Worm (Caenorhabditis elegans) whole organism, L1 larva: ENCODE data around the gene ifo-1.

Source experiments
- C04F5.9 ChIP-seq: sonication (generic microtip); optimal IDR thresholded peaks from 2 replicates; lab custom pipeline; 2016; ENCODE audit warnings: missing genetic modification characterization, missing compliant biosample characterization
- F16B12.6 ChIP-seq: fragments of 150-350 bp; optimal IDR thresholded peaks from 2 replicates; lab custom pipeline; 2014; ENCODE audit warnings: missing biosample characterization, missing genetic modification characterization
- aha-1 ChIP-seq: fragments of 150-350 bp; optimal IDR thresholded peaks from 2 replicates; lab custom pipeline; 2014; ENCODE audit warnings: missing biosample characterization, missing genetic modification characterization
- alr-1 ChIP-seq: fragments of 200-800 bp; sonication (Bioruptor generic); optimal IDR thresholded peaks from 2 replicates; lab custom pipeline; 2018; ENCODE audit warnings: borderline replicate concordance, mild to moderate bottlenecking, missing genetic modification characterization, missing compliant biosample characterization
- blmp-1 ChIP-seq: fragments of 150-350 bp; optimal IDR thresholded peaks from 2 replicates; lab custom pipeline; 2014; ENCODE audit warnings: missing biosample characterization, missing genetic modification characterization
- ceh-8 ChIP-seq: fragments of 200-800 bp; sonication (Bioruptor generic); optimal IDR thresholded peaks from 2 replicates; lab custom pipeline; 2018; ENCODE audit warnings: mild to moderate bottlenecking, missing genetic modification characterization, moderate library complexity, missing compliant biosample characterization
- ceh-82 ChIP-seq, 3 experiments: fragments of 150-350 bp in 1 of 3; sonication (generic microtip) in 2 of 3; optimal IDR thresholded peaks; 2 replicates each; lab custom pipeline; 2014 to 2017; ENCODE audit warnings: missing biosample characterization in 3 of 3, missing genetic modification characterization in 3 of 3
- ceh-88 ChIP-seq: fragments of 200-800 bp; sonication (Bioruptor generic); IDR thresholded peaks from 2 replicates; pipeline ENCODE4 v1.3.6; 2022; ENCODE audit warnings: missing genetic modification characterization, missing compliant biosample characterization
- efl-1 ChIP-seq, 4 experiments: fragments of 150-350 bp; optimal IDR thresholded peaks in 3 of 4; peaks in 1 of 4; 1 replicate in 1 of 4; 2 replicates in 3 of 4; lab custom pipeline; 2014; ENCODE audit warnings: missing biosample characterization in 2 of 4, missing genetic modification characterization in 2 of 4, missing genetic modification reagents in 2 of 4
- efl-3 ChIP-seq: fragments of 200-800 bp; sonication (Bioruptor generic); optimal IDR thresholded peaks from 2 replicates; lab custom pipeline; 2018; ENCODE audit warnings: mild to moderate bottlenecking, missing genetic modification characterization, missing compliant biosample characterization
- egl-13 ChIP-seq: sonication (generic microtip); optimal IDR thresholded peaks from 2 replicates; lab custom pipeline; 2016; ENCODE audit warnings: missing genotype, missing genetic modification reagents, missing genetic modification characterization, missing compliant biosample characterization
- egl-27 ChIP-seq, 2 experiments: fragments of 150-350 bp in 1 of 2; sonication (generic microtip); optimal IDR thresholded peaks; 3 replicates each; lab custom pipeline; 2017 to 2018; ENCODE audit warnings: missing biosample characterization in 2 of 2, missing genetic modification characterization in 2 of 2, missing genetic modification reagents in 2 of 2
- elt-3 ChIP-seq, 6 experiments: fragments of 150-350 bp in 1 of 6; sonication (generic microtip); optimal IDR thresholded peaks; 2 replicates each; lab custom pipeline; 2017 to 2018; ENCODE audit warnings: missing biosample characterization in 6 of 6, missing genetic modification characterization in 6 of 6, inconsistent platforms in 1 of 6
- ets-5 ChIP-seq: fragments of 200-800 bp; sonication (Bioruptor generic); IDR thresholded peaks from 2 replicates; pipeline ENCODE4 v1.3.6; 2022; ENCODE audit warnings: missing genetic modification characterization, missing compliant biosample characterization
- hlh-17 ChIP-seq: fragments of 200-800 bp; sonication (Bioruptor generic); optimal IDR thresholded peaks from 2 replicates; lab custom pipeline; 2018; ENCODE audit warnings: missing genetic modification characterization, mild to moderate bottlenecking, missing compliant biosample characterization, moderate library complexity, borderline replicate concordance
- hlh-4 ChIP-seq: sonication (generic microtip); optimal IDR thresholded peaks from 2 replicates; lab custom pipeline; 2016; ENCODE audit warnings: mild to moderate bottlenecking, missing genetic modification characterization, missing compliant biosample characterization
- isw-1 ChIP-seq: fragments of 200-800 bp; sonication (Bioruptor generic); IDR thresholded peaks from 2 replicates; pipeline ENCODE4 v1.3.6; 2022; ENCODE audit warnings: missing genetic modification characterization, missing compliant biosample characterization
- lin-15B ChIP-seq: fragments of 150-350 bp; sonication (generic microtip); optimal IDR thresholded peaks from 3 replicates; lab custom pipeline; 2014; ENCODE audit warnings: missing biosample characterization, missing genetic modification characterization
- lin-35 ChIP-seq, 2 experiments: fragments of 150-350 bp; optimal IDR thresholded peaks; 2 replicates each; lab custom pipeline; 2014; ENCODE audit warnings: missing biosample characterization in 2 of 2, missing genetic modification characterization in 2 of 2, missing genetic modification reagents in 2 of 2
- lin-39 ChIP-seq: fragments of 150-350 bp; optimal IDR thresholded peaks from 2 replicates; lab custom pipeline; 2014; ENCODE audit warnings: missing biosample characterization, missing genetic modification reagents, missing genetic modification characterization
- lsy-2 ChIP-seq, 2 experiments: fragments of 150-350 bp; optimal IDR thresholded peaks; 2 replicates each; lab custom pipeline; 2014; ENCODE audit warnings: missing biosample characterization in 2 of 2, missing genetic modification characterization in 2 of 2
- mab-9 ChIP-seq: fragments of 200-800 bp; sonication (Bioruptor generic); IDR thresholded peaks from 2 replicates; pipeline ENCODE4 v1.3.6; 2022; ENCODE audit warnings: missing genetic modification reagents, missing genetic modification characterization, missing compliant biosample characterization
- mdl-1 ChIP-seq, 2 experiments: fragments of 150-350 bp; optimal IDR thresholded peaks; 2 replicates each; lab custom pipeline; 2014 to 2017; ENCODE audit warnings: missing biosample characterization in 2 of 2, missing genetic modification characterization in 2 of 2, inconsistent platforms in 1 of 2
- mep-1 ChIP-seq: fragments of 150-350 bp; optimal IDR thresholded peaks from 2 replicates; lab custom pipeline; 2014; ENCODE audit warnings: missing biosample characterization, missing genetic modification characterization
- nhr-20 ChIP-seq: sonication (generic microtip); optimal IDR thresholded peaks from 2 replicates; lab custom pipeline; 2016; ENCODE audit warnings: mild to moderate bottlenecking, missing genetic modification characterization, missing compliant biosample characterization
- nhr-237 ChIP-seq: fragments of 150-350 bp; optimal IDR thresholded peaks from 2 replicates; lab custom pipeline; 2014; ENCODE audit warnings: missing biosample characterization, missing genetic modification characterization
- nhr-28 ChIP-seq: fragments of 150-350 bp; optimal IDR thresholded peaks from 2 replicates; lab custom pipeline; 2014; ENCODE audit warnings: missing biosample characterization, missing genetic modification characterization
- nhr-77 ChIP-seq: fragments of 150-350 bp; optimal IDR thresholded peaks from 2 replicates; lab custom pipeline; 2014; ENCODE audit warnings: missing biosample characterization, missing genetic modification characterization
- nhr-85 ChIP-seq: sonication (generic microtip); peaks from one replicate; lab custom pipeline; 2016; ENCODE audit warnings: missing genetic modification characterization, inconsistent platforms, missing compliant biosample characterization
- pag-3 ChIP-seq: sonication (generic microtip); optimal IDR thresholded peaks from 2 replicates; lab custom pipeline; 2017; ENCODE audit warnings: missing genetic modification characterization, mild to moderate bottlenecking, missing compliant biosample characterization, antibody characterized with exemption, borderline replicate concordance; ENCODE audit not compliant: insufficient read depth
- pax-3 ChIP-seq: fragments of 200-800 bp; sonication (Bioruptor generic); optimal IDR thresholded peaks from 2 replicates; lab custom pipeline; 2018; ENCODE audit warnings: mild to moderate bottlenecking, missing genetic modification characterization, moderate library complexity, missing compliant biosample characterization
- pqm-1 ChIP-seq: sonication (generic microtip); optimal IDR thresholded peaks from 3 replicates; lab custom pipeline; 2017; ENCODE audit warnings: missing biosample characterization, missing genetic modification characterization
- rnt-1 ChIP-seq: sonication (generic microtip); optimal IDR thresholded peaks from 2 replicates; lab custom pipeline; 2016; ENCODE audit warnings: mild to moderate bottlenecking, missing genetic modification characterization, moderate library complexity, missing compliant biosample characterization
- snpc-4 ChIP-seq: fragments of 150-350 bp; optimal IDR thresholded peaks from 2 replicates; lab custom pipeline; 2014; ENCODE audit warnings: missing biosample characterization, missing genetic modification characterization
- sox-4 ChIP-seq: sonication (generic microtip); optimal IDR thresholded peaks from 2 replicates; lab custom pipeline; 2016; ENCODE audit warnings: missing genetic modification characterization, missing compliant biosample characterization
- sup-37 ChIP-seq: fragments of 200-800 bp; sonication (Bioruptor generic); optimal IDR thresholded peaks from 2 replicates; lab custom pipeline; 2018; ENCODE audit warnings: mild to moderate bottlenecking, missing genetic modification characterization, missing compliant biosample characterization
- tbx-2 ChIP-seq: sonication (generic microtip); optimal IDR thresholded peaks from 2 replicates; lab custom pipeline; 2016; ENCODE audit warnings: missing genetic modification characterization, missing compliant biosample characterization
- unc-130 ChIP-seq: fragments of 150-350 bp; optimal IDR thresholded peaks from 2 replicates; lab custom pipeline; 2017; ENCODE audit warnings: missing biosample characterization, missing genetic modification characterization, inconsistent platforms
- unc-30 ChIP-seq: sonication (generic microtip); optimal IDR thresholded peaks from 2 replicates; lab custom pipeline; 2017; ENCODE audit warnings: missing biosample characterization, missing genetic modification characterization
- unc-86 ChIP-seq: sonication (generic microtip); optimal IDR thresholded peaks from 2 replicates; lab custom pipeline; 2016; ENCODE audit warnings: missing genetic modification characterization, missing compliant biosample characterization
- unc-98 ChIP-seq: fragments of 200-800 bp; sonication (Bioruptor generic); IDR thresholded peaks from 2 replicates; pipeline ENCODE4 v1.3.6; 2022; ENCODE audit warnings: missing genetic modification characterization, missing compliant biosample characterization
- vab-15 ChIP-seq: sonication (generic microtip); optimal IDR thresholded peaks from 2 replicates; lab custom pipeline; 2017; ENCODE audit warnings: missing genotype, mild to moderate bottlenecking, missing genetic modification characterization, missing compliant biosample characterization
- xbp-1 ChIP-seq: sonication (generic microtip); optimal IDR thresholded peaks from 2 replicates; lab custom pipeline; 2016; ENCODE audit warnings: missing genetic modification characterization, missing compliant biosample characterization
- zag-1 ChIP-seq: fragments of 150-350 bp; optimal IDR thresholded peaks from 2 replicates; lab custom pipeline; 2014; ENCODE audit warnings: missing biosample characterization, missing genetic modification characterization
- zip-4 ChIP-seq: fragments of 200-800 bp; sonication (Bioruptor generic); optimal IDR thresholded peaks from 2 replicates; lab custom pipeline; 2018; ENCODE audit warnings: mild to moderate bottlenecking, missing genetic modification characterization, moderate library complexity, missing compliant biosample characterization

The ifo-1 gene

DNA sequence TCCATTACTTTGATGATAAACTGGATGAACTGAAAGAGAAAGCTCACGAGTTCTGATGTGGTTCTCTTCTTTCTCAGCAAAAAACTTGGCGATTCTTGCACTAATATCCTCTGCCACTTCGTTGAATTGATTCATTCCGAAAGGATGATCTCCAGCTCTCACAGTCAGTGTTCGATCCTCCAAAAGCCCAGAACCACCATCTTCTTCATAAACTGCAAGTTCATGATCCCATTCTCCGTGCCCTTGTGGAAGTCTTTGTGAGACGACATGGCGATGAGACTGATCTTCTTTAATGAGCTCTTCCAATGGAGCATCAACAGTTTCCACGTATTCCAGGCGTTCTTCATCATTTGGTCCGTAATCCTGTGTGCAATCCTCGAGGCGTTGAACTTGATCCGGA lies 1.6 kb downstream of the ifo-1 start:
- TF ChIP-seq egl-13 (no peak), nhr-85 (tag; lab: Kevin White, UChicago) (no peak), ets-5 (no peak)

DNA sequence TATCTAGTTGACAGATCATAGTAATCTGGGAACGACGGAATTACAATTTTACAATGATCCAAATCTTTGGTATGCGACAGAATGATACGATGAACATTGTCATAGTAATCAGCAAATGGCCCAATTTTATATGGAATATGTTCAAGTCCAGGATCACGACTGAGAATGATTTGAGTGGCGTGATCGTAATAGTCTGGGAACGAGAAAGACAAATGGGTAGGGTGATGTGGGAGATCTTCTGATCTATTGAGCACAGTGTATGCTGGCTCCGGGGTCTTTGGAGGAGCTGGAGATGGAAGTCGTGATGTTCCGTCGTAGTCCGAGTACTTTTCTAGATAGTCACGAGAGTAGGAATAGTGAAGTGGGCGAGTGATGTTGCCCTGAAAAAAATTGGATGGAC lies 2.6 kb downstream of the ifo-1 start:
- TF ChIP-seq efl-1 (optimal IDR thresholded peaks at IDR 0.05; lab: Kevin White, UChicago) (no peak), efl-1 (GFP tag; optimal IDR thresholded peaks at IDR 0.05 in 1 of 2; lab: Kevin White, UChicago) (peak in 1 of 2 experiments; percentile 54), sup-37 (GFP tag; lab: Kevin White, UChicago) (no peak)

- TF ChIP-seq nhr-28 (tag; lab: Kevin White, UChicago): no peak
- no peak for TF ChIP-seq vab-15 (tag; lab: Kevin White, UChicago)
- no peak for TF ChIP-seq xbp-1 (tag; lab: Kevin White, UChicago)
- TF ChIP-seq unc-130: no peak
- TF ChIP-seq efl-1 (optimal IDR thresholded peaks at IDR 0.05; lab: Kevin White, UChicago): no peak
- peak in 1 of 2 experiments; percentile 22 for TF ChIP-seq efl-1 (GFP tag; optimal IDR thresholded peaks at IDR 0.05 in 1 of 2; lab: Kevin White, UChicago)
Measured at ce11 chrIV:7320688-7321087, 5.8 kb downstream of the ifo-1 start.

- TF ChIP-seq unc-86 (tag; lab: Kevin White, UChicago) (peak; percentile 85), ceh-8 (GFP tag; lab: Kevin White, UChicago) (peak; percentile 50), lin-39 (tag; lab: Kevin White, UChicago) (peak; percentile 47), nhr-237 (tag; lab: Kevin White, UChicago) (no peak), alr-1 (no peak), ceh-88 (peak; percentile 66; the same call in 1 of the 2 replicates), mdl-1 (tag; optimal IDR thresholded peaks at IDR 0.05; lab: Kevin White, UChicago) (peak in 1 of 2 experiments; percentile 91), F16B12.6 (tag; lab: Kevin White, UChicago) (no peak), blmp-1 (tag; lab: Kevin White, UChicago) (peak; percentile 82), ceh-82 (tag; optimal IDR thresholded peaks at IDR 0.05; lab: Kevin White, UChicago) (peak; percentile 48 to 82 (median 62)), aha-1 (tag; lab: Kevin White, UChicago) (peak; percentile 32), sox-4 (peak; percentile 40), lsy-2 (tag; optimal IDR thresholded peaks at IDR 0.05; lab: Kevin White, UChicago) (peak; percentile 75 to 78), mep-1 (tag; lab: Kevin White, UChicago) (peak; percentile 82), lin-15B (no peak), zip-4 (GFP tag; lab: Kevin White, UChicago) (no peak), nhr-28 (tag; lab: Kevin White, UChicago) (no peak), nhr-77 (tag; lab: Kevin White, UChicago) (peak; percentile 72), vab-15 (tag; lab: Kevin White, UChicago) (no peak), tbx-2 (peak; percentile 89), unc-130 (peak; percentile 69), pag-3 (peak; percentile 3), rnt-1 (tag; lab: Kevin White, UChicago) (peak; percentile 67), pqm-1 (tag; lab: Kevin White, UChicago) (no peak), egl-27 (tag; optimal IDR thresholded peaks at IDR 0.05; lab: Kevin White, UChicago) (peak; percentile 77 to 79), lin-35 (GFP tag; optimal IDR thresholded peaks at IDR 0.05; lab: Kevin White, UChicago) (peak; percentile 48 to 59), mab-9 (no peak), elt-3 (tag; optimal IDR thresholded peaks at IDR 0.05; lab: Kevin White, UChicago) (peak in 2 of 6 experiments; percentile 30 to 61), efl-3 (GFP tag; lab: Kevin White, UChicago) (no peak), hlh-17 (GFP tag; lab: Kevin White, UChicago) (no peak), pax-3 (tag; lab: Kevin White, UChicago) (no peak), unc-30 (tag; lab: Kevin White, UChicago) (no peak), zag-1 (tag; lab: Kevin White, UChicago) (no peak), snpc-4 (tag; lab: Kevin White, UChicago) (peak; percentile 81), isw-1 (GFP tag; lab: Robert Waterston, UW) (peak; percentile 66), nhr-20 (peak; percentile 86), C04F5.9 (tag; lab: Kevin White, UChicago) (no peak), egl-13 (peak; percentile 59), unc-98 (no peak), hlh-4 (tag; lab: Kevin White, UChicago) (no peak)
Measured at ce11 chrIV:7319931-7320435, 6.5 kb downstream of the ifo-1 start.
